Fruit fly (Drosophila melanogaster): Measurements from ENCODE around the gene CG14374.

Gene CG14374

dm6 chr3R:13428341-13429040 lies 31.6 kb upstream of the CG14374 start (continued):
- TF ChIP-seq D (optimal IDR thresholded peaks at IDR 0.05) (no peak), D (GFP tag; optimal IDR thresholded peaks at IDR 0.05) (peak; percentile 75), Gsc (GFP tag; IDR thresholded peaks at IDR 0.05) (0 out of 2 replicates have a peak, but pooled peaks have one; percentile 14), hbn (GFP tag; IDR thresholded peaks at IDR 0.05; ENCODE audit: partially characterized antibody) (no peak), Oaz (GFP tag; IDR thresholded peaks at IDR 0.05) (no peak), CG1792 (GFP tag; optimal IDR thresholded peaks at IDR 0.05) (no peak), CG3407 (GFP tag; optimal IDR thresholded peaks at IDR 0.05) (peak; percentile 29), CG3281 (GFP tag; optimal IDR thresholded peaks at IDR 0.05) (peak; percentile 47), Bteb2 (GFP tag; optimal IDR thresholded peaks at IDR 0.05) (peak; percentile 46), chinmo (GFP tag; IDR thresholded peaks at IDR 0.05; ENCODE audit: partially characterized antibody) (no peak), sob (GFP tag; IDR thresholded peaks at IDR 0.05) (peak; percentile 42; the same call in 1 of the 2 replicates), schlank (tag; optimal IDR thresholded peaks at IDR 0.05) (no peak), CTCF (GFP tag; optimal IDR thresholded peaks at IDR 0.05) (no peak), CG9932 (GFP tag; IDR thresholded peaks at IDR 0.05) (peak; percentile 53), insv (GFP tag; optimal IDR thresholded peaks at IDR 0.05) (no peak)

dm6 chr3R:13425470-13426033 lies 28.6 kb upstream of the CG14374 start, which contains the start of gene Act87E:
Gene Act87E (plus strand): TSS chr3R:13425983.
- TF ChIP-seq fd102C (GFP tag; optimal IDR thresholded peaks at IDR 0.05): no peak
- TF ChIP-seq CG17568 (GFP tag; optimal IDR thresholded peaks at IDR 0.05): no peak
- no peak for TF ChIP-seq cas (GFP tag; IDR thresholded peaks at IDR 0.05)
- TF ChIP-seq CG1832 (GFP tag; optimal IDR thresholded peaks at IDR 0.05): no peak
- TF ChIP-seq CoRest (tag; optimal IDR thresholded peaks at IDR 0.05): peak; percentile 83
- TF ChIP-seq Deaf1 (tag; optimal IDR thresholded peaks at IDR 0.05): peak; percentile 27
- TF ChIP-seq dmrt99B (tag; optimal IDR thresholded peaks at IDR 0.05): peak; percentile 78
- no peak for TF ChIP-seq eve (GFP tag; optimal IDR thresholded peaks at IDR 0.05)
- no peak for TF ChIP-seq pho (GFP tag; optimal IDR thresholded peaks at IDR 0.05)
- TF ChIP-seq Dll (GFP tag; IDR thresholded peaks at IDR 0.05; ENCODE audit: partially characterized antibody): no peak
- peak; percentile 35 for TF ChIP-seq scrt (GFP tag; optimal IDR thresholded peaks at IDR 0.05)
- 0 out of 2 replicates have a peak, but pooled peaks have one; percentile 18 for TF ChIP-seq CG11247 (GFP tag; IDR thresholded peaks at IDR 0.05)
- TF ChIP-seq CG32532 (GFP tag; IDR thresholded peaks at IDR 0.05): no peak
- TF ChIP-seq dmrt11E (tag; optimal IDR thresholded peaks at IDR 0.05): peak; percentile 84
- TF ChIP-seq CG10959 (GFP tag; IDR thresholded peaks at IDR 0.05): peak; percentile 38; the same call in 1 of the 2 replicates
- TF ChIP-seq Camta (GFP tag; optimal IDR thresholded peaks at IDR 0.05): no peak
- TF ChIP-seq CG12391 (tag; optimal IDR thresholded peaks at IDR 0.05): peak; percentile 76
- no peak for TF ChIP-seq dan (GFP tag; IDR thresholded peaks at IDR 0.05)
- TF ChIP-seq peb (GFP tag; IDR thresholded peaks at IDR 0.05): no peak
- TF ChIP-seq pnt (GFP tag; optimal IDR thresholded peaks at IDR 0.05): no peak
- no peak for TF ChIP-seq Dip2 (GFP tag; IDR thresholded peaks at IDR 0.05)
- TF ChIP-seq CHES-1-like (GFP tag; optimal IDR thresholded peaks at IDR 0.05): no peak
- TF ChIP-seq CG10543 (GFP tag; optimal IDR thresholded peaks at IDR 0.05): no peak
- TF ChIP-seq NK7.1 (GFP tag; optimal IDR thresholded peaks at IDR 0.05): no peak
- TF ChIP-seq C15 (GFP tag; IDR thresholded peaks at IDR 0.05): no peak
- 0 out of 2 replicates have a peak, but pooled peaks have one; percentile 5 for TF ChIP-seq Nf-YA (GFP tag; IDR thresholded peaks at IDR 0.05)
- no peak for TF ChIP-seq gt (GFP tag; IDR thresholded peaks at IDR 0.05)
- no peak for TF ChIP-seq CG5953 (GFP tag; IDR thresholded peaks at IDR 0.05)
- TF ChIP-seq CG6254 (GFP tag; optimal IDR thresholded peaks at IDR 0.05): peak; percentile 65
- peak; percentile 19 for TF ChIP-seq oc (tag; optimal IDR thresholded peaks at IDR 0.05)
- no peak for TF ChIP-seq CG34224 (GFP tag; IDR thresholded peaks at IDR 0.05; ENCODE audit: partially characterized antibody)
- TF ChIP-seq Bteb2 (GFP tag; optimal IDR thresholded peaks at IDR 0.05): no peak
- peak; percentile 73 for TF ChIP-seq Blimp-1 (GFP tag; optimal IDR thresholded peaks at IDR 0.05)
- TF ChIP-seq CG7372 (GFP tag; IDR thresholded peaks at IDR 0.05): no peak
- TF ChIP-seq cato (GFP tag; optimal IDR thresholded peaks at IDR 0.05; ENCODE audit: borderline replicate concordance): peak; percentile 17

Data from whole organism, embryonic.